Worm (Caenorhabditis elegans): ENCODE results near the gene Y49F6A.12.
"Not testable (repeated sequence)": the region's sequence is repeated elsewhere in the genome, so short reads cannot be mapped to it uniquely, and the experiment has no call there.

ce11 chrII:3567576-3567975, 27.9 kb upstream of the Y49F6A.12 start:
- not testable (repeated sequence) for TF ChIP-seq ama-1 (optimal IDR thresholded peaks at IDR 0.05); nhr-77 (tag; optimal IDR thresholded peaks at IDR 0.05); ceh-82 (tag; optimal IDR thresholded peaks at IDR 0.05); nhr-237 (tag; optimal IDR thresholded peaks at IDR 0.05); ztf-4 (tag; optimal IDR thresholded peaks at IDR 0.05); lsy-2 (tag; optimal IDR thresholded peaks at IDR 0.05); unc-39 (tag; optimal IDR thresholded peaks at IDR 0.05); blmp-1 (tag; optimal IDR thresholded peaks at IDR 0.05; ENCODE audit: insufficient read depth); zag-1 (tag; optimal IDR thresholded peaks at IDR 0.05)
